Worm (Caenorhabditis elegans) whole organism, L4 larva: ENCODE measurements around the gene Y26G10.5.

Source experiments
- F10B5.3 ChIP-seq: sonication (generic microtip); optimal IDR thresholded peaks from 2 replicates; lab custom pipeline; 2016; ENCODE audit warnings: mild to moderate bottlenecking, missing genetic modification characterization, missing compliant biosample characterization
- F26F4.8 ChIP-seq: fragments of 200-800 bp; sonication (Bioruptor generic); conservative IDR thresholded peaks from 2 replicates; pipeline ENCODE4 v1.3.6; 2022; ENCODE audit warnings: missing genetic modification characterization, missing compliant biosample characterization
- F37D6.2 ChIP-seq: sonication (generic microtip); optimal IDR thresholded peaks from 2 replicates; lab custom pipeline; 2016; ENCODE audit warnings: mild to moderate bottlenecking, missing genetic modification characterization, missing compliant biosample characterization
- F49E8.2 ChIP-seq: sonication (generic microtip); optimal IDR thresholded peaks from 2 replicates; lab custom pipeline; 2016; ENCODE audit warnings: missing compliant biosample characterization, mild to moderate bottlenecking, missing genetic modification characterization, borderline replicate concordance
- Y105C5A.15 ChIP-seq: fragments of 200-800 bp; sonication (Bioruptor generic); IDR thresholded peaks from 2 replicates; pipeline ENCODE4 v1.3.6; 2022; ENCODE audit warnings: missing genetic modification characterization, missing compliant biosample characterization
- Y48G9A.11 ChIP-seq: fragments of 200-800 bp; sonication (Bioruptor generic); IDR thresholded peaks from 2 replicates; pipeline ENCODE4 v1.3.6; 2022; ENCODE audit warnings: missing genetic modification reagents, missing genetic modification characterization, missing compliant biosample characterization
- ZK337.2 ChIP-seq: fragments of 200-800 bp; sonication (Bioruptor generic); IDR thresholded peaks from 2 replicates; pipeline ENCODE4 v1.3.6; 2022; ENCODE audit warnings: missing genetic modification reagents, missing genetic modification characterization, missing compliant biosample characterization
- ZK546.5 ChIP-seq, 2 experiments: sonication (generic microtip); optimal IDR thresholded peaks; 2 replicates each; lab custom pipeline; 2017; ENCODE audit warnings: missing biosample characterization in 2 of 2, missing genetic modification characterization in 2 of 2
- aha-1 ChIP-seq: fragments of 150-350 bp; peaks from one replicate; lab custom pipeline; 2014; ENCODE audit warnings: missing biosample characterization, missing genetic modification characterization
- aly-2 ChIP-seq: sonication (generic microtip); optimal IDR thresholded peaks from 2 replicates; lab custom pipeline; 2018; ENCODE audit warnings: missing biosample characterization, missing genetic modification characterization
- ceh-20 ChIP-seq: fragments of 200-800 bp; sonication (Bioruptor generic); IDR thresholded peaks from 2 replicates; pipeline ENCODE4 v1.3.6; 2022; ENCODE audit warnings: missing genetic modification reagents, missing genetic modification characterization, missing compliant biosample characterization
- ceh-32 ChIP-seq: sonication (generic microtip); optimal IDR thresholded peaks from 2 replicates; lab custom pipeline; 2016; ENCODE audit warnings: mild to moderate bottlenecking, missing genetic modification characterization, missing compliant biosample characterization; ENCODE audit not compliant: poor library complexity
- ceh-62 ChIP-seq: sonication (generic microtip); optimal IDR thresholded peaks from 2 replicates; lab custom pipeline; 2017; ENCODE audit warnings: missing biosample characterization, missing genetic modification characterization
- cey-2 ChIP-seq: sonication (generic microtip); optimal IDR thresholded peaks from 3 replicates; lab custom pipeline; 2017; ENCODE audit warnings: missing genetic modification characterization, mild to moderate bottlenecking, missing compliant biosample characterization, antibody characterized with exemption, borderline replicate concordance; ENCODE audit not compliant: insufficient read depth
- daf-16 ChIP-seq, 3 experiments: sonication (generic microtip); optimal IDR thresholded peaks; 2 replicates each; lab custom pipeline; 2016 to 2017; ENCODE audit warnings: missing genetic modification characterization in 3 of 3, missing genetic modification reagents in 3 of 3, mild to moderate bottlenecking in 2 of 3, missing compliant biosample characterization in 2 of 3, missing biosample characterization in 1 of 3, moderate library complexity in 1 of 3
- daf-8 ChIP-seq: fragments of 200-800 bp; sonication (Bioruptor generic); IDR thresholded peaks from 2 replicates; pipeline ENCODE4 v1.3.6; 2022; ENCODE audit warnings: missing genetic modification characterization, missing compliant biosample characterization
- dmd-6 ChIP-seq: fragments of 200-800 bp; sonication (Bioruptor generic); IDR thresholded peaks from 2 replicates; pipeline ENCODE4 v1.3.6; 2022; ENCODE audit warnings: missing genetic modification reagents, missing genetic modification characterization, missing compliant biosample characterization
- dmd-8 ChIP-seq: fragments of 200-800 bp; sonication (Bioruptor generic); IDR thresholded peaks from 2 replicates; pipeline ENCODE4 v1.3.6; 2022; ENCODE audit warnings: missing genetic modification characterization, missing compliant biosample characterization
- hif-1 ChIP-seq, 2 experiments: sonication (generic microtip); optimal IDR thresholded peaks; 2 replicates each; lab custom pipeline; 2016 to 2017; ENCODE audit warnings: missing compliant biosample characterization in 2 of 2, missing genetic modification characterization in 2 of 2, missing genetic modification reagents in 2 of 2, missing genotype in 2 of 2, mild to moderate bottlenecking in 1 of 2
- hlh-11 ChIP-seq: fragments of 200-800 bp; sonication (Bioruptor generic); optimal IDR thresholded peaks from 2 replicates; lab custom pipeline; 2018; ENCODE audit warnings: mild to moderate bottlenecking, missing genetic modification characterization, missing compliant biosample characterization
- hmg-1.1 ChIP-seq: fragments of 200-800 bp; sonication (Bioruptor generic); IDR thresholded peaks from 2 replicates; pipeline ENCODE4 v1.3.6; 2022; ENCODE audit warnings: missing genetic modification reagents, missing genetic modification characterization, missing compliant biosample characterization
- lin-1 ChIP-seq: fragments of 200-800 bp; sonication (Bioruptor generic); IDR thresholded peaks from 2 replicates; pipeline ENCODE4 v1.3.6; 2022; ENCODE audit warnings: missing genetic modification reagents, missing genetic modification characterization, missing compliant biosample characterization
- lin-38 ChIP-seq: fragments of 200-800 bp; sonication (Bioruptor generic); IDR thresholded peaks from 2 replicates; pipeline ENCODE4 v1.3.6; 2022; ENCODE audit warnings: missing genetic modification reagents, missing genetic modification characterization, missing compliant biosample characterization
- lir-3 ChIP-seq: sonication (generic microtip); optimal IDR thresholded peaks from 2 replicates; lab custom pipeline; 2016; ENCODE audit warnings: mild to moderate bottlenecking, missing genetic modification characterization, missing compliant biosample characterization
- madf-5 ChIP-seq, 2 experiments: fragments of 200-800 bp; sonication (Bioruptor generic); IDR thresholded peaks; 2 replicates each; pipeline ENCODE4 v1.3.6; 2022; ENCODE audit warnings: missing compliant biosample characterization in 2 of 2, missing genetic modification characterization in 2 of 2
- mdl-1 ChIP-seq, 2 experiments: fragments of 150-350 bp in 1 of 2; sonication (generic microtip) in 1 of 2; optimal IDR thresholded peaks; 2 replicates each; lab custom pipeline; 2014 to 2017; ENCODE audit warnings: missing biosample characterization in 2 of 2, missing genetic modification characterization in 2 of 2
- mep-1 ChIP-seq: fragments of 150-350 bp; sonication (generic microtip); optimal IDR thresholded peaks from 3 replicates; lab custom pipeline; 2014; ENCODE audit warnings: missing biosample characterization, missing genetic modification characterization
- mes-2 ChIP-seq: sonication (generic microtip); optimal IDR thresholded peaks from 2 replicates; lab custom pipeline; 2016; ENCODE audit warnings: missing genotype, mild to moderate bottlenecking, missing genetic modification characterization, missing compliant biosample characterization; ENCODE audit not compliant: poor library complexity, severe bottlenecking
- mxl-3 ChIP-seq: fragments of 200-800 bp; sonication (Bioruptor generic); optimal IDR thresholded peaks from 2 replicates; lab custom pipeline; 2018; ENCODE audit warnings: mild to moderate bottlenecking, missing genetic modification characterization, missing compliant biosample characterization
- nhr-10 ChIP-seq: fragments of 150-350 bp; optimal IDR thresholded peaks from 2 replicates; lab custom pipeline; 2014; ENCODE audit warnings: missing biosample characterization, missing genetic modification characterization
- nhr-102 ChIP-seq: sonication (generic microtip); optimal IDR thresholded peaks from 2 replicates; lab custom pipeline; 2016; ENCODE audit warnings: mild to moderate bottlenecking, missing genetic modification characterization, moderate library complexity, missing compliant biosample characterization
- nhr-11 ChIP-seq: fragments of 150-350 bp; optimal IDR thresholded peaks from 2 replicates; lab custom pipeline; 2014; ENCODE audit warnings: missing biosample characterization, missing genetic modification characterization
- nhr-237 ChIP-seq: sonication (generic microtip); optimal IDR thresholded peaks from 2 replicates; lab custom pipeline; 2017; ENCODE audit warnings: missing biosample characterization, missing genetic modification characterization
- nhr-42 ChIP-seq: fragments of 200-800 bp; sonication (Bioruptor generic); IDR thresholded peaks from 2 replicates; pipeline ENCODE4 v1.3.6; 2022; ENCODE audit warnings: missing genetic modification characterization, missing compliant biosample characterization
- pha-4 ChIP-seq, 2 experiments: fragments of 150-350 bp in 1 of 2; fragments of 200-800 bp in 1 of 2; sonication (Bioruptor generic) in 1 of 2; IDR thresholded peaks in 1 of 2; optimal IDR thresholded peaks in 1 of 2; 2 replicates each; pipeline versions ENCODE4 v1.3.6 to Lab custom; 2014 to 2022; ENCODE audit warnings: missing genetic modification characterization in 2 of 2, missing genetic modification reagents in 2 of 2, missing biosample characterization in 1 of 2, missing compliant biosample characterization in 1 of 2
- php-3 ChIP-seq: fragments of 200-800 bp; sonication (Bioruptor generic); IDR thresholded peaks from 2 replicates; pipeline ENCODE4 v1.3.6; 2022; ENCODE audit warnings: missing genetic modification reagents, missing genetic modification characterization, missing compliant biosample characterization
- pqm-1 ChIP-seq: sonication (generic microtip); optimal IDR thresholded peaks from 2 replicates; lab custom pipeline; 2017; ENCODE audit warnings: missing biosample characterization, missing genetic modification characterization
- rbr-2 ChIP-seq: sonication (generic microtip); optimal IDR thresholded peaks from 2 replicates; lab custom pipeline; 2016; ENCODE audit warnings: missing genotype, missing genetic modification characterization, missing compliant biosample characterization
- sdz-12 ChIP-seq: fragments of 200-800 bp; sonication (Bioruptor generic); optimal IDR thresholded peaks from 2 replicates; lab custom pipeline; 2018; ENCODE audit warnings: mild to moderate bottlenecking, missing genetic modification characterization, missing compliant biosample characterization
- set-16 ChIP-seq: fragments of 200-800 bp; sonication (Bioruptor generic); IDR thresholded peaks from 2 replicates; pipeline ENCODE4 v1.3.6; 2022; ENCODE audit warnings: missing genetic modification reagents, missing genetic modification characterization, missing compliant biosample characterization
- snpc-1.2 ChIP-seq: fragments of 200-800 bp; sonication (Bioruptor generic); IDR thresholded peaks from 2 replicates; pipeline ENCODE4 v1.3.6; 2022; ENCODE audit warnings: missing genetic modification reagents, missing genetic modification characterization, missing compliant biosample characterization
- spr-3 ChIP-seq: fragments of 200-800 bp; sonication (Bioruptor generic); optimal IDR thresholded peaks from 2 replicates; lab custom pipeline; 2018; ENCODE audit warnings: mild to moderate bottlenecking, missing genetic modification characterization, missing compliant biosample characterization
- tra-1 ChIP-seq: fragments of 200-800 bp; sonication (Bioruptor generic); IDR thresholded peaks from 2 replicates; pipeline ENCODE4 v1.3.6; 2022; ENCODE audit warnings: missing genetic modification reagents, missing genetic modification characterization, missing compliant biosample characterization
- unc-130 ChIP-seq: sonication (generic microtip); optimal IDR thresholded peaks from 2 replicates; lab custom pipeline; 2016; ENCODE audit warnings: missing genetic modification reagents, missing genetic modification characterization, missing compliant biosample characterization
- vab-7 ChIP-seq: fragments of 200-800 bp; sonication (Bioruptor generic); IDR thresholded peaks from 2 replicates; pipeline ENCODE4 v1.3.6; 2022; ENCODE audit warnings: missing genetic modification reagents, missing genetic modification characterization, missing compliant biosample characterization
- zip-2 ChIP-seq: fragments of 150-350 bp; optimal IDR thresholded peaks from 2 replicates; lab custom pipeline; 2014; ENCODE audit warnings: missing biosample characterization, missing genetic modification characterization

Y26G10.5 gene

ce11 chrV:17665906-17666305, 34.7 kb downstream of the Y26G10.5 start, which contains the start of gene F59A1.11:
F59A1.11 (minus strand) TSS chrV:17666006.
- TF ChIP-seq nhr-102 (tag; lab: Kevin White, UChicago): no peak
- no peak for TF ChIP-seq F26F4.8 (GFP tag; lab: Robert Waterston, UW)
- no peak for TF ChIP-seq dmd-6 (GFP tag; lab: Robert Waterston, UW)
- no peak for TF ChIP-seq F37D6.2 (tag; lab: Kevin White, UChicago)
- no peak for TF ChIP-seq unc-130
- TF ChIP-seq cey-2: no peak
- TF ChIP-seq daf-8: no peak
- no peak for TF ChIP-seq snpc-1.2 (GFP tag; lab: Robert Waterston, UW)
- no peak for TF ChIP-seq pha-4 (GFP tag; IDR thresholded peaks at IDR 0.05; lab: Robert Waterston, UW)
- TF ChIP-seq pha-4 (tag; optimal IDR thresholded peaks at IDR 0.05; lab: Kevin White, UChicago): no peak
- no peak for TF ChIP-seq mes-2 (tag; lab: Kevin White, UChicago)
- no peak for TF ChIP-seq lin-1 (GFP tag; lab: Robert Waterston, UW)
- no peak for TF ChIP-seq hmg-1.1 (GFP tag; lab: Robert Waterston, UW)
- TF ChIP-seq dmd-8 (GFP tag; lab: Robert Waterston, UW): no peak

- TF ChIP-seq vab-7 (GFP tag; lab: Robert Waterston, UW) (0 out of 2 replicates have a peak, but pooled peaks have one; percentile 29), spr-3 (no peak), F10B5.3 (no peak), aha-1 (tag; lab: Kevin White, UChicago) (peak; percentile 3), Y48G9A.11 (GFP tag; lab: Robert Waterston, UW) (0 out of 2 replicates have a peak, but pooled peaks have one; percentile 39), set-16 (GFP tag; lab: Robert Waterston, UW) (peak; percentile 69), snpc-1.2 (GFP tag; lab: Robert Waterston, UW) (no peak)
- TF ChIP-seq, all 104 proteins: peak for 4
Measured at ce11 chrV:17664367-17664766, 36.3 kb downstream of the Y26G10.5 start.

- TF ChIP-seq lin-38 (GFP tag; lab: Robert Waterston, UW) (no peak), sdz-12 (GFP tag; lab: Kevin White, UChicago) (no peak), Y48G9A.11 (GFP tag; lab: Robert Waterston, UW) (no peak), lir-3 (tag; lab: Kevin White, UChicago) (no peak), tra-1 (GFP tag; lab: Robert Waterston, UW) (0 out of 2 replicates have a peak, but pooled peaks have one; percentile 34), php-3 (GFP tag; lab: Robert Waterston, UW) (peak; percentile 65; the same call in 1 of the 2 replicates), lin-1 (GFP tag; lab: Robert Waterston, UW) (no peak), ceh-62 (tag; lab: Kevin White, UChicago) (no peak), daf-16 (GFP tag; optimal IDR thresholded peaks at IDR 0.05; lab: Kevin White, UChicago) (no peak), daf-16 (tag; optimal IDR thresholded peaks at IDR 0.05; lab: Kevin White, UChicago) (peak; percentile 92), hlh-11 (tag; lab: Kevin White, UChicago) (peak; percentile 57), mxl-3 (GFP tag; lab: Kevin White, UChicago) (no peak), pqm-1 (tag; lab: Kevin White, UChicago) (peak; percentile 82), nhr-42 (no peak), dmd-6 (GFP tag; lab: Robert Waterston, UW) (peak; percentile 86), madf-5 (GFP tag; IDR thresholded peaks at IDR 0.05; lab: Robert Waterston, UW) (no peak), nhr-10 (no peak), nhr-11 (tag; lab: Kevin White, UChicago) (no peak), mep-1 (tag; lab: Kevin White, UChicago) (no peak), mdl-1 (tag; optimal IDR thresholded peaks at IDR 0.05; lab: Kevin White, UChicago) (no peak), hif-1 (tag; optimal IDR thresholded peaks at IDR 0.05; lab: Kevin White, UChicago) (no peak), F10B5.3 (no peak), dmd-8 (GFP tag; lab: Robert Waterston, UW) (no peak), ZK546.5 (tag; optimal IDR thresholded peaks at IDR 0.05; lab: Kevin White, UChicago) (no peak), Y105C5A.15 (GFP tag; lab: Robert Waterston, UW) (no peak), ZK337.2 (no peak), nhr-237 (no peak), aly-2 (tag; lab: Kevin White, UChicago) (no peak), F49E8.2 (tag; lab: Kevin White, UChicago) (no peak), ceh-20 (GFP tag; lab: Robert Waterston, UW) (no peak), ceh-32 (tag; lab: Kevin White, UChicago) (no peak), zip-2 (tag; lab: Kevin White, UChicago) (no peak), aha-1 (tag; lab: Kevin White, UChicago) (peak; percentile 40), rbr-2 (no peak)
Measured at ce11 chrV:17662260-17662659, 38.4 kb downstream of the Y26G10.5 start.
